Worm (Caenorhabditis elegans) whole organism, young adult: ENCODE data around the gene nhr-138.
"Not testable (repeated sequence)": the region's sequence is repeated elsewhere in the genome, so short reads cannot be mapped to it uniquely, and the experiment has no call there.

Experiments used
- F22D6.2 ChIP-seq: sonication (generic microtip); optimal IDR thresholded peaks from 2 replicates; lab custom pipeline; 2016; ENCODE audit warnings: mild to moderate bottlenecking, missing genetic modification characterization, missing compliant biosample characterization
- ama-1 ChIP-seq, 3 experiments: fragments of 150-350 bp in 1 of 3; sonication (generic microtip) in 2 of 3; optimal IDR thresholded peaks; 2 replicates each; lab custom pipeline; 2014 to 2018; ENCODE audit warnings: missing biosample characterization in 2 of 3, missing genetic modification characterization in 2 of 3, missing genetic modification reagents in 2 of 3
- ccch-3 ChIP-seq: fragments of 200-800 bp; sonication (Bioruptor generic); optimal IDR thresholded peaks from 2 replicates; lab custom pipeline; 2018; ENCODE audit warnings: mild to moderate bottlenecking, missing genetic modification characterization, missing compliant biosample characterization
- ceh-79 ChIP-seq: sonication (generic microtip); optimal IDR thresholded peaks from 2 replicates; lab custom pipeline; 2017; ENCODE audit warnings: mild to moderate bottlenecking, missing genetic modification characterization, missing compliant biosample characterization
- efl-1 ChIP-seq: fragments of 150-350 bp; optimal IDR thresholded peaks from 2 replicates; lab custom pipeline; 2014; ENCODE audit warnings: missing biosample characterization, missing genetic modification reagents, missing genetic modification characterization
- egl-18 ChIP-seq: fragments of 200-800 bp; sonication (Bioruptor generic); IDR thresholded peaks from 2 replicates; pipeline ENCODE4 v1.3.6; 2022; ENCODE audit warnings: missing genetic modification reagents, missing genetic modification characterization, missing compliant biosample characterization
- lin-40 ChIP-seq: sonication (generic microtip); optimal IDR thresholded peaks from 2 replicates; lab custom pipeline; 2016; ENCODE audit warnings: missing genetic modification characterization, mild to moderate bottlenecking, missing compliant biosample characterization, missing genotype, missing genetic modification reagents
- lsy-27 ChIP-seq: sonication (generic microtip); optimal IDR thresholded peaks from 2 replicates; lab custom pipeline; 2017; ENCODE audit warnings: missing genetic modification characterization, mild to moderate bottlenecking, missing compliant biosample characterization, antibody characterized with exemption, missing genotype, borderline replicate concordance; ENCODE audit not compliant: insufficient read depth
- mel-28 ChIP-seq: sonication (generic microtip); optimal IDR thresholded peaks from 2 replicates; lab custom pipeline; 2016; ENCODE audit warnings: borderline replicate concordance, mild to moderate bottlenecking, missing genetic modification characterization, missing compliant biosample characterization
- nhr-179 ChIP-seq: sonication (generic microtip); optimal IDR thresholded peaks from 2 replicates; lab custom pipeline; 2016; ENCODE audit warnings: mild to moderate bottlenecking, missing genetic modification characterization, missing compliant biosample characterization
- rcor-1 ChIP-seq: fragments of 200-800 bp; sonication (Bioruptor generic); IDR thresholded peaks from 2 replicates; pipeline ENCODE4 v1.3.6; 2022; ENCODE audit warnings: missing genetic modification reagents, missing genetic modification characterization, missing compliant biosample characterization
- somi-1 ChIP-seq: fragments of 200-800 bp; sonication (Bioruptor generic); optimal IDR thresholded peaks from 2 replicates; lab custom pipeline; 2018; ENCODE audit warnings: mild to moderate bottlenecking, missing genetic modification characterization, missing compliant biosample characterization
- unc-62 ChIP-seq: fragments of 150-350 bp; optimal IDR thresholded peaks from 2 replicates; lab custom pipeline; 2014; ENCODE audit warnings: missing biosample characterization, missing genetic modification reagents, missing genetic modification characterization

- not testable (repeated sequence) for TF ChIP-seq ceh-79 (tag; lab: Kevin White, UChicago); egl-18 (GFP tag; lab: Robert Waterston, UW); mel-28; ama-1 (optimal IDR thresholded peaks at IDR 0.05; lab: Kevin White, UChicago); ama-1 (GFP tag; optimal IDR thresholded peaks at IDR 0.05; lab: Kevin White, UChicago); somi-1 (GFP tag; lab: Kevin White, UChicago); efl-1; ccch-3 (GFP tag; lab: Kevin White, UChicago); unc-62 (GFP tag; lab: Kevin White, UChicago); lsy-27 (tag; lab: Kevin White, UChicago); F22D6.2 (tag; lab: Kevin White, UChicago); lin-40 (tag; lab: Kevin White, UChicago); rcor-1 (GFP tag; lab: Robert Waterston, UW); nhr-179 (tag; lab: Kevin White, UChicago)
Observed at ce11 chrIV:9769746-9770145, 44.7 kb downstream of the nhr-138 start, which contains the start of gene msp-78.
